Worm (Caenorhabditis elegans): ENCODE data around the gene C13F10.7.

Gene C13F10.7

DNA sequence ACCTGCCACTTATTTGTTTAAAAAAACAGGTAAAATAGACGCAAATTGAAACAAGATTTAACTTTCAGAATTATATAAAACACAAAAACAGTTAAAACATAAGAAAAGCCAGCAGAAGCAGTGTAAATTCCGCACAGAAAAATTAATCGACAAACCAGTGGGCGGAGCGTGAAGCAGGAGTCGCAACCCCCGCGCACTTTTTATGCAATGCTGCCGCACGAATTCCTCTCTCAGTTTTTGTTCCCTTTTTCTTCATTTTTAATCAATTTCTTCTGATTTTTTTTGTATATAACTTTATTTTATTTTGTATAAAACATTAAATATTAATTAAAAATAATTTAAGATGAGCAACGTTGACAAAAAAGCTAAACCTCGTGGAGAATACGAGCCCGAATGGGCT lies 7.8 kb upstream of the C13F10.7 start, which contains the start of the genes gei-6 and krr-1 (continued):
- TF ChIP-seq sdz-38 (tag; optimal IDR thresholded peaks at IDR 0.05) (no peak), snpc-4 (GFP tag; optimal IDR thresholded peaks at IDR 0.05) (peak; percentile 9), snpc-4 (tag; optimal IDR thresholded peaks at IDR 0.05) (peak in 2 of 4 experiments; percentile 2 to 17), let-607 (tag; optimal IDR thresholded peaks at IDR 0.05) (no peak), ceh-40 (GFP tag; IDR thresholded peaks at IDR 0.05) (no peak), ceh-79 (tag; optimal IDR thresholded peaks at IDR 0.05) (no peak), lir-1 (GFP tag; conservative IDR thresholded peaks at IDR 0.05) (no peak), atf-7 (tag; optimal IDR thresholded peaks at IDR 0.05) (no peak), cebp-2 (GFP tag; IDR thresholded peaks at IDR 0.05) (no peak), B0019.2 (GFP tag; conservative IDR thresholded peaks at IDR 0.05) (no peak), snpc-3.4 (tag; optimal IDR thresholded peaks at IDR 0.05) (peak; percentile 62), madf-6 (GFP tag; IDR thresholded peaks at IDR 0.05) (peak; percentile 55; the same call in 1 of the 2 replicates), mcd-1 (GFP tag; IDR thresholded peaks at IDR 0.05) (peak; percentile 65), B0035.1 (tag; optimal IDR thresholded peaks at IDR 0.05) (no peak), pha-4 (tag; optimal IDR thresholded peaks at IDR 0.05) (no peak), F57A8.1 (GFP tag; optimal IDR thresholded peaks at IDR 0.05) (no peak), snpc-1.3 (tag; optimal IDR thresholded peaks at IDR 0.05; ENCODE audit: insufficient read depth) (peak; percentile 55), lin-40 (tag; optimal IDR thresholded peaks at IDR 0.05) (no peak), mxl-1 (tag; optimal IDR thresholded peaks at IDR 0.05) (no peak), F39B2.1 (GFP tag; IDR thresholded peaks at IDR 0.05) (no peak), F10E7.11 (tag; optimal IDR thresholded peaks at IDR 0.05) (no peak), nfya-2 (GFP tag; IDR thresholded peaks at IDR 0.05) (no peak), ztf-25 (GFP tag; IDR thresholded peaks at IDR 0.05) (no peak), madf-10 (tag; optimal IDR thresholded peaks at IDR 0.05) (no peak), zfh-2 (GFP tag; conservative IDR thresholded peaks at IDR 0.05) (peak; percentile 42; the same call in 1 of the 2 replicates), Y53F4B.3 (GFP tag; IDR thresholded peaks at IDR 0.05) (no peak), Y53G8AR.9 (GFP tag; conservative IDR thresholded peaks at IDR 0.05) (no peak), hmg-1.2 (GFP tag; IDR thresholded peaks at IDR 0.05) (no peak), ceh-58 (GFP tag; IDR thresholded peaks at IDR 0.05) (no peak), K11D2.4 (GFP tag; IDR thresholded peaks at IDR 0.05) (no peak), C17E4.6 (GFP tag; IDR thresholded peaks at IDR 0.05) (no peak), nfyb-1 (GFP tag; IDR thresholded peaks at IDR 0.05) (no peak), ztf-6 (GFP tag; IDR thresholded peaks at IDR 0.05) (no peak), tlf-1 (GFP tag; optimal IDR thresholded peaks at IDR 0.05) (no peak), ama-1 (optimal IDR thresholded peaks at IDR 0.05) (no peak), ama-1 (GFP tag; optimal IDR thresholded peaks at IDR 0.05) (no peak), ceh-91 (GFP tag; IDR thresholded peaks at IDR 0.05) (no peak), pbrm-1 (GFP tag; IDR thresholded peaks at IDR 0.05) (peak; percentile 15; the same call in 1 of the 2 replicates), nhr-80 (tag; optimal IDR thresholded peaks at IDR 0.05) (no peak), unc-130 (GFP tag; optimal IDR thresholded peaks at IDR 0.05) (no peak), gei-17 (GFP tag; optimal IDR thresholded peaks at IDR 0.05) (no peak), rpc-1 (optimal IDR thresholded peaks at IDR 0.05) (peak; percentile 34), rpc-1 (tag; optimal IDR thresholded peaks at IDR 0.05) (no peak), attf-6 (GFP tag; IDR thresholded peaks at IDR 0.05) (no peak), zim-3 (tag; optimal IDR thresholded peaks at IDR 0.05) (no peak), ZK185.1 (tag; optimal IDR thresholded peaks at IDR 0.05; ENCODE audit: poor library complexity, severe bottlenecking) (peak; percentile 52), tbx-9 (tag; optimal IDR thresholded peaks at IDR 0.05; ENCODE audit: borderline replicate concordance) (no peak), D2030.7 (GFP tag; IDR thresholded peaks at IDR 0.05) (no peak), lin-35 (GFP tag; optimal IDR thresholded peaks at IDR 0.05) (peak in 1 of 3 experiments; percentile 53), fkh-3 (tag; optimal IDR thresholded peaks at IDR 0.05) (no peak)

All from whole organism, young adult.